Fruit fly (Drosophila melanogaster): Measurements from ENCODE around the gene strat.

Gene strat

dm6 chr2L:8277561-8278201 is 42.4 kb upstream of the strat start (continued):
- TF ChIP-seq Lhr (GFP tag; optimal IDR thresholded peaks at IDR 0.05) (peak; percentile 94), fd64A (GFP tag; optimal IDR thresholded peaks at IDR 0.05) (peak; percentile 93), CG6654 (GFP tag; optimal IDR thresholded peaks at IDR 0.05) (peak; percentile 84), CG2116 (GFP tag; optimal IDR thresholded peaks at IDR 0.05) (peak; percentile 89), CG14860 (GFP tag; IDR thresholded peaks at IDR 0.05; ENCODE audit: partially characterized antibody) (no peak), CG2120 (GFP tag; optimal IDR thresholded peaks at IDR 0.05) (peak; percentile 93), ind (GFP tag; optimal IDR thresholded peaks at IDR 0.05) (peak; percentile 94), row (GFP tag; IDR thresholded peaks at IDR 0.05) (peak; percentile 99), Ets65A (GFP tag) (peak; percentile 98), CG4730 (GFP tag; IDR thresholded peaks at IDR 0.05) (peak; percentile 98), Mes4 (GFP tag; optimal IDR thresholded peaks at IDR 0.05) (peak; percentile 94), CG10267 (tag; optimal IDR thresholded peaks at IDR 0.05) (peak; percentile 98), Nf-YB (GFP tag; optimal IDR thresholded peaks at IDR 0.05) (peak; percentile 89), E2f2 (GFP tag; IDR thresholded peaks at IDR 0.05) (peak; percentile 89), exex (tag; optimal IDR thresholded peaks at IDR 0.05) (peak; percentile 77), BEAF-32 (GFP tag; optimal IDR thresholded peaks at IDR 0.05) (peak; percentile 0), knrl (GFP tag; IDR thresholded peaks at IDR 0.05; ENCODE audit: partially characterized antibody) (peak; percentile 36; the same call in 1 of the 3 replicates), fd96Cb (tag; optimal IDR thresholded peaks at IDR 0.05) (peak; percentile 98), nerfin-2 (GFP tag; IDR thresholded peaks at IDR 0.05; ENCODE audit: partially characterized antibody) (no peak), CG7987 (GFP tag; optimal IDR thresholded peaks at IDR 0.05) (peak; percentile 93), CG6175 (GFP tag; IDR thresholded peaks at IDR 0.05) (peak; percentile 95), HHEX (GFP tag; optimal IDR thresholded peaks at IDR 0.05) (peak; percentile 96), CG11560 (tag; IDR thresholded peaks at IDR 0.05) (peak; percentile 89), CG18764 (GFP tag; optimal IDR thresholded peaks at IDR 0.05) (peak; percentile 96), da (GFP tag; optimal IDR thresholded peaks at IDR 0.05) (peak; percentile 73), CG9727 (GFP tag; optimal IDR thresholded peaks at IDR 0.05) (peak; percentile 99), gem (tag; optimal IDR thresholded peaks at IDR 0.05) (peak; percentile 99), ara (GFP tag; IDR thresholded peaks at IDR 0.05) (peak; percentile 99), sens-2 (GFP tag; IDR thresholded peaks at IDR 0.05) (peak; percentile 98), Dip2 (GFP tag; IDR thresholded peaks at IDR 0.05) (no peak; the same call in 1 of the 2 replicates), sob (GFP tag; IDR thresholded peaks at IDR 0.05) (peak; percentile 99), dm (GFP tag; optimal IDR thresholded peaks at IDR 0.05) (peak; percentile 83), CG12236 (GFP tag; optimal IDR thresholded peaks at IDR 0.05) (peak; percentile 85), fd102C (GFP tag; optimal IDR thresholded peaks at IDR 0.05) (peak; percentile 92), tup (GFP tag; optimal IDR thresholded peaks at IDR 0.05) (peak; percentile 97), NfI (GFP tag; optimal IDR thresholded peaks at IDR 0.05) (peak; percentile 94), ttk (GFP tag; IDR thresholded peaks at IDR 0.05) (peak; percentile 99), ap (GFP tag; IDR thresholded peaks at IDR 0.05) (peak; percentile 99), CrebB (tag; optimal IDR thresholded peaks at IDR 0.05) (peak; percentile 96), Atf3 (GFP tag; optimal IDR thresholded peaks at IDR 0.05) (peak; percentile 87), stwl (tag; optimal IDR thresholded peaks at IDR 0.05) (peak; percentile 90), CG5245 (GFP tag; optimal IDR thresholded peaks at IDR 0.05) (peak; percentile 97), Sry-δ (GFP tag; optimal IDR thresholded peaks at IDR 0.05) (peak; percentile 46), CG5953 (GFP tag; IDR thresholded peaks at IDR 0.05) (peak; percentile 98), dmrt99B (tag; optimal IDR thresholded peaks at IDR 0.05) (peak; percentile 99), en (GFP tag; optimal IDR thresholded peaks at IDR 0.05) (peak; percentile 78), CG16863 (GFP tag; optimal IDR thresholded peaks at IDR 0.05) (peak; percentile 88), CG12659 (GFP tag; optimal IDR thresholded peaks at IDR 0.05) (peak; percentile 97), jing (GFP tag; optimal IDR thresholded peaks at IDR 0.05) (peak; percentile 77), CG10431 (GFP tag; optimal IDR thresholded peaks at IDR 0.05) (peak; percentile 95)

Measured in whole organism, embryonic.